In the genomic region with DNA sequence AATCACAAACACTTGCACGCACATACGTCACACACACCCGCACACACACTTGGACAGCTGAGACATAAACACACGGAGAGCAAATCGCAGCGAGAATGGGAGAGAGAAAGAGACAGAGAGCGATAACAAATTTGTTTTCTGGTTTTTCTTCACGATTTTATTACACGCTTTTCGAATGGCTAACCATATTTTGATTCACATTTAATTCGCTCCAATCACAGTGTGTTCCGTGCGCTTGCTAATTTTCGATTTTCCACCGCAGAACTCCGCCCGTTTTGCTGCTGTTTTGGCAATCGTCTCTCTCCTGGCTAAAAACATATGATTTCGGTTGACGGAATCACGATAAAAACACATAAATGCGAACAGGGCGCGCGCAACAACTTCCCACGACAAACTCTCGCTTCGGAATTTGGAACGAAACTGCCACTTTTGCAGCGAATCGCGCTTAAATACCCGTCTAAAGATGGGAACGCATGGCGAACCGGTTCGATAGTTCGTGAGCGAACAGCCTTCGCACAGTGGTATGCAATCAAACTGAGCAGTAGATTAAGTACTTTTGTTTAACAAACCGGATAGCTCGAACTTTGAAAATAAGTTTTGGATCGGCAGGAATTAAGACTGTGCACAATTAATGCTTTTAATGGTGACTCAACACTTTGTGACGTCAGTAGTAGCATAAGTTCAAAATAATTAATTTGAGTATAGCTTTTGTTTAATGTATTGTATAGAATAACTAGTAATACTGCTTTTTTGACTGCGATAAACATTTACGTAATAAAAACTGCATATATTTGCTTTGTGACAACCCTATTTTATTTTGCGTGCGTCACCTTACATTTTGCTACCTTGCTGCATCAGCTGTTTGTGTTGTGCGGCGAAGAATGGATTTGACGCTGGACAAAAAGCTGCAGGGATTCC, we compare ENCODE assay signal across 5 fruit fly cellular contexts.
TF ChIP-seq lines count a peak whose summit lies in the region.

A gene (minus strand): TSS at position 424 of the 918 bp plus-strand sequence.
A gene (plus strand): TSS at position 856 of the 918 bp plus-strand sequence.

TF ChIP-seq in whole organism, adult, 20 proteins besides CTCF, POLR2A, EP300 and RAD21 (continued from another document):
- TF ChIP-seq Hr96 (GFP tag; optimal IDR thresholded peaks at IDR 0.05; lab: Kevin White, UChicago) (peak; percentile 98), tj (GFP tag; optimal IDR thresholded peaks at IDR 0.05; lab: Kevin White, UChicago) (peak; percentile 93), CG1620 (GFP tag; optimal IDR thresholded peaks at IDR 0.05; lab: Kevin White, UChicago) (peak; percentile 98), cic (GFP tag; optimal IDR thresholded peaks at IDR 0.05; lab: Kevin White, UChicago) (peak; percentile 70), toe (GFP tag; optimal IDR thresholded peaks at IDR 0.05; lab: Kevin White, UChicago) (peak; percentile 99)
TF ChIP-seq in whole organism, adult: peak in this region for 18.

TF ChIP-seq in whole organism, embryonic, 481 proteins besides CTCF, POLR2A, EP300 and RAD21 (continued from another document and continues in another):
- peak; percentile 71 for TF ChIP-seq nerfin-2 (GFP tag; IDR thresholded peaks at IDR 0.05; lab: Robert Waterston, UW; ENCODE audit: partially characterized antibody)
- TF ChIP-seq CG3847 (GFP tag; IDR thresholded peaks at IDR 0.05; lab: Robert Waterston, UW), result peak; percentile 93
- TF ChIP-seq CG32532 (GFP tag; IDR thresholded peaks at IDR 0.05; lab: Robert Waterston, UW), result peak; percentile 95
- TF ChIP-seq CG13287 (GFP tag; IDR thresholded peaks at IDR 0.05; lab: Robert Waterston, UW; ENCODE audit: partially characterized antibody), result peak; percentile 80
- TF ChIP-seq Rx (GFP tag; IDR thresholded peaks at IDR 0.05; lab: Robert Waterston, UW), result peak; percentile 89
- peak; percentile 97 for TF ChIP-seq CG11398 (GFP tag; optimal IDR thresholded peaks at IDR 0.05; lab: Kevin White, UChicago)
- TF ChIP-seq CG2712 (tag; optimal IDR thresholded peaks at IDR 0.05; lab: Kevin White, UChicago), result peak; percentile 98
- TF ChIP-seq CoRest (tag; optimal IDR thresholded peaks at IDR 0.05; lab: Kevin White, UChicago), result peak; percentile 98
- peak; percentile 96 for TF ChIP-seq Usf (GFP tag; optimal IDR thresholded peaks at IDR 0.05; lab: Kevin White, UChicago)
- TF ChIP-seq CG17186 (GFP tag; optimal IDR thresholded peaks at IDR 0.05; lab: Kevin White, UChicago), result peak; percentile 93
- TF ChIP-seq bigmax (GFP tag; optimal IDR thresholded peaks at IDR 0.05; lab: Kevin White, UChicago), result no peak
- TF ChIP-seq CG17829 (tag; optimal IDR thresholded peaks at IDR 0.05; lab: Kevin White, UChicago), result peak; percentile 98
- peak; percentile 93 for TF ChIP-seq sqz (GFP tag; optimal IDR thresholded peaks at IDR 0.05; lab: Kevin White, UChicago)
- TF ChIP-seq vfl (GFP tag; optimal IDR thresholded peaks at IDR 0.05; lab: Kevin White, UChicago), result peak; percentile 96
- TF ChIP-seq scrt (GFP tag; optimal IDR thresholded peaks at IDR 0.05; lab: Kevin White, UChicago), result peak; percentile 87
- TF ChIP-seq CG12071 (GFP tag; optimal IDR thresholded peaks at IDR 0.05; lab: Kevin White, UChicago), result peak; percentile 92
- peak; percentile 96 for TF ChIP-seq pb (GFP tag; optimal IDR thresholded peaks at IDR 0.05; lab: Kevin White, UChicago)
- TF ChIP-seq CG42726 (GFP tag; IDR thresholded peaks at IDR 0.05; lab: Robert Waterston, UW; ENCODE audit: partially characterized antibody), result peak; percentile 88
- TF ChIP-seq CG34376 (GFP tag; optimal IDR thresholded peaks at IDR 0.05; lab: Kevin White, UChicago), result peak; percentile 96
- TF ChIP-seq cg (GFP tag; optimal IDR thresholded peaks at IDR 0.05; lab: Kevin White, UChicago), result peak; percentile 95
- peak; percentile 76; the same call in 1 of the 2 replicates for TF ChIP-seq Dip2 (GFP tag; IDR thresholded peaks at IDR 0.05; lab: Robert Waterston, UW)
- TF ChIP-seq knrl (GFP tag; IDR thresholded peaks at IDR 0.05; lab: Robert Waterston, UW; ENCODE audit: partially characterized antibody), result peak; percentile 81
- TF ChIP-seq CG17568 (GFP tag; optimal IDR thresholded peaks at IDR 0.05; lab: Kevin White, UChicago), result peak; percentile 92
- peak; percentile 97 for TF ChIP-seq Sox102F (GFP tag; optimal IDR thresholded peaks at IDR 0.05; lab: Kevin White, UChicago)
- peak; percentile 68 for TF ChIP-seq hbn (GFP tag; IDR thresholded peaks at IDR 0.05; lab: Robert Waterston, UW; ENCODE audit: partially characterized antibody)
- peak; percentile 99 for TF ChIP-seq CG15514 (GFP tag; optimal IDR thresholded peaks at IDR 0.05; lab: Kevin White, UChicago)
- peak; percentile 84 for TF ChIP-seq chm (GFP tag; IDR thresholded peaks at IDR 0.05; lab: Robert Waterston, UW)

TF ChIP-seq in whole organism, prepupa, 60 proteins besides CTCF, POLR2A, EP300 and RAD21 (continued from another document and continues in another):
- TF ChIP-seq CG3919 (GFP tag; optimal IDR thresholded peaks at IDR 0.05; lab: Kevin White, UChicago) (peak; percentile 98), cyc (GFP tag; optimal IDR thresholded peaks at IDR 0.05; lab: Kevin White, UChicago) (peak; percentile 98), svp (GFP tag; lab: Kevin White, UChicago) (peak; percentile 99), fkh (GFP tag; optimal IDR thresholded peaks at IDR 0.05; lab: Kevin White, UChicago) (peak; percentile 86), Eip78C (GFP tag; lab: Kevin White, UChicago) (peak; percentile 99), CG10669 (GFP tag; optimal IDR thresholded peaks at IDR 0.05; lab: Kevin White, UChicago) (peak; percentile 94), CG8632 (GFP tag; optimal IDR thresholded peaks at IDR 0.05; lab: Kevin White, UChicago) (peak; percentile 97), CG11294 (GFP tag; IDR thresholded peaks at IDR 0.05; lab: Robert Waterston, UW) (peak; percentile 92), CG34406 (GFP tag; optimal IDR thresholded peaks at IDR 0.05; lab: Kevin White, UChicago) (peak; percentile 97), achi (GFP tag; optimal IDR thresholded peaks at IDR 0.05; lab: Kevin White, UChicago) (peak; percentile 97), esn (GFP tag; optimal IDR thresholded peaks at IDR 0.05; lab: Kevin White, UChicago) (peak; percentile 99), pdm3 (GFP tag; optimal IDR thresholded peaks at IDR 0.05; lab: Kevin White, UChicago) (peak; percentile 99), CG7368 (GFP tag; optimal IDR thresholded peaks at IDR 0.05; lab: Kevin White, UChicago) (peak; percentile 97), CG6163 (GFP tag; IDR thresholded peaks at IDR 0.05; lab: Robert Waterston, UW) (peak; percentile 95), fd85E (GFP tag; optimal IDR thresholded peaks at IDR 0.05; lab: Kevin White, UChicago) (peak; percentile 92), Smox (GFP tag; optimal IDR thresholded peaks at IDR 0.05; lab: Kevin White, UChicago) (peak; percentile 98), CG6276 (GFP tag; optimal IDR thresholded peaks at IDR 0.05; lab: Kevin White, UChicago) (peak; percentile 94), CG6854 (GFP tag; optimal IDR thresholded peaks at IDR 0.05; lab: Kevin White, UChicago) (peak; percentile 78), CG9139 (GFP tag; optimal IDR thresholded peaks at IDR 0.05; lab: Kevin White, UChicago) (peak; percentile 76), Gug (GFP tag; IDR thresholded peaks at IDR 0.05; lab: Robert Waterston, UW) (peak; percentile 93), dsx (GFP tag; optimal IDR thresholded peaks at IDR 0.05; lab: Kevin White, UChicago; ENCODE audit: poor library complexity, severe bottlenecking) (peak; percentile 85), Sox14 (GFP tag; optimal IDR thresholded peaks at IDR 0.05; lab: Kevin White, UChicago) (peak; percentile 98), CG8319 (GFP tag; optimal IDR thresholded peaks at IDR 0.05; lab: Kevin White, UChicago) (peak; percentile 96), CG11762 (GFP tag; optimal IDR thresholded peaks at IDR 0.05; lab: Kevin White, UChicago; ENCODE audit: insufficient read depth) (peak; percentile 97), CG16779 (tag; optimal IDR thresholded peaks at IDR 0.05; lab: Kevin White, UChicago) (peak; percentile 85), CG8119 (GFP tag; IDR thresholded peaks at IDR 0.05; lab: Robert Waterston, UW) (peak; percentile 95), CG6808 (GFP tag; optimal IDR thresholded peaks at IDR 0.05; lab: Kevin White, UChicago) (peak; percentile 93), CG11902 (GFP tag; optimal IDR thresholded peaks at IDR 0.05; lab: Kevin White, UChicago) (peak; percentile 96), CG31627 (GFP tag; optimal IDR thresholded peaks at IDR 0.05; lab: Kevin White, UChicago) (peak; percentile 99)

TF ChIP-seq in whole organism, pupa, 21 proteins besides CTCF, POLR2A, EP300 and RAD21 (continued from another document):
- TF ChIP-seq rn (GFP tag; IDR thresholded peaks at IDR 0.05; lab: Robert Waterston, UW), result peak; percentile 84
- peak; percentile 95 for TF ChIP-seq CG8301 (tag; optimal IDR thresholded peaks at IDR 0.05; lab: Kevin White, UChicago)
- peak; percentile 94 for TF ChIP-seq CG32121 (GFP tag; IDR thresholded peaks at IDR 0.05; lab: Robert Waterston, UW)
- peak; percentile 89 for TF ChIP-seq gl (tag; optimal IDR thresholded peaks at IDR 0.05; lab: Kevin White, UChicago)

TF ChIP-seq in whole organism, wandering third instar larva, 38 proteins besides CTCF, POLR2A, EP300 and RAD21 (continued from another document):
- TF ChIP-seq Myc (optimal IDR thresholded peaks at IDR 0.05; lab: Kevin White, UChicago) (peak; percentile 47), dl (GFP tag; optimal IDR thresholded peaks at IDR 0.05; lab: Kevin White, UChicago; ENCODE audit: insufficient read depth in 1 of 2, partially characterized antibody in 2 of 2) (peak in 1 of 2 experiments; percentile 33), sv (GFP tag; optimal IDR thresholded peaks at IDR 0.05; lab: Kevin White, UChicago) (peak; percentile 99), foxo (GFP tag; optimal IDR thresholded peaks at IDR 0.05; lab: Kevin White, UChicago) (peak; percentile 85 to 98), sage (GFP tag; optimal IDR thresholded peaks at IDR 0.05; lab: Kevin White, UChicago) (peak; percentile 89), h (GFP tag; optimal IDR thresholded peaks at IDR 0.05; lab: Kevin White, UChicago) (peak; percentile 98), Rel (GFP tag; optimal IDR thresholded peaks at IDR 0.05; lab: Kevin White, UChicago) (peak; percentile 42), Rel (tag; optimal IDR thresholded peaks at IDR 0.05; lab: Kevin White, UChicago) (peak; percentile 85), lola (GFP tag; optimal IDR thresholded peaks at IDR 0.05; lab: Kevin White, UChicago) (no peak), HLH106 (tag; optimal IDR thresholded peaks at IDR 0.05; lab: Kevin White, UChicago) (peak; percentile 96), usp (GFP tag; optimal IDR thresholded peaks at IDR 0.05; lab: Kevin White, UChicago) (no peak), fru (GFP tag; optimal IDR thresholded peaks at IDR 0.05; lab: Kevin White, UChicago) (peak; percentile 98), OdsH (GFP tag; optimal IDR thresholded peaks at IDR 0.05; lab: Kevin White, UChicago) (peak; percentile 96), Hnf4 (GFP tag; optimal IDR thresholded peaks at IDR 0.05; lab: Kevin White, UChicago) (peak; percentile 96), CG32264 (GFP tag; optimal IDR thresholded peaks at IDR 0.05; lab: Kevin White, UChicago) (peak; percentile 91), CrebA (GFP tag; optimal IDR thresholded peaks at IDR 0.05; lab: Kevin White, UChicago; ENCODE audit: borderline replicate concordance) (no peak), rgr (GFP tag; optimal IDR thresholded peaks at IDR 0.05; lab: Kevin White, UChicago) (peak; percentile 96), Sp1 (GFP tag; optimal IDR thresholded peaks at IDR 0.05; lab: Kevin White, UChicago) (peak; percentile 94), CG9705 (GFP tag; optimal IDR thresholded peaks at IDR 0.05; lab: Kevin White, UChicago) (peak; percentile 92), dsf (GFP tag; optimal IDR thresholded peaks at IDR 0.05; lab: Kevin White, UChicago; ENCODE audit: borderline replicate concordance) (peak; percentile 92)
